Worm (Caenorhabditis elegans) whole organism, mixed stage, embryonic: ENCODE results near the gene T25B9.8.

Experiments used
- ces-1 ChIP-seq: fragments of 150-350 bp; optimal IDR thresholded peaks from 2 replicates; lab custom pipeline; 2014; ENCODE audit warnings: missing biosample characterization, missing genetic modification reagents, missing genetic modification characterization
- cnd-1 ChIP-seq: fragments of 200-800 bp; sonication (Bioruptor generic); optimal IDR thresholded peaks from 2 replicates; lab custom pipeline; 2018; ENCODE audit warnings: mild to moderate bottlenecking, missing genetic modification characterization, missing compliant biosample characterization
- elt-1 ChIP-seq: sonication (generic microtip); optimal IDR thresholded peaks from 2 replicates; lab custom pipeline; 2017; ENCODE audit warnings: missing genetic modification characterization, mild to moderate bottlenecking, missing compliant biosample characterization, antibody characterized with exemption, moderate library complexity, borderline replicate concordance; ENCODE audit not compliant: insufficient read depth
- lin-13 ChIP-seq: fragments of 150-350 bp; optimal IDR thresholded peaks from 2 replicates; lab custom pipeline; 2014; ENCODE audit warnings: missing biosample characterization, missing genetic modification characterization
- mep-1 ChIP-seq: fragments of 150-350 bp; optimal IDR thresholded peaks from 2 replicates; lab custom pipeline; 2017; ENCODE audit warnings: missing biosample characterization, missing genetic modification reagents, missing genetic modification characterization, inconsistent platforms
- nhr-2 ChIP-seq: fragments of 150-350 bp; optimal IDR thresholded peaks from 2 replicates; lab custom pipeline; 2014; ENCODE audit warnings: missing biosample characterization, missing genetic modification characterization
- nhr-237 ChIP-seq: fragments of 150-350 bp; optimal IDR thresholded peaks from 2 replicates; lab custom pipeline; 2014; ENCODE audit warnings: missing biosample characterization, missing genetic modification characterization
- nhr-28 ChIP-seq: fragments of 150-350 bp; optimal IDR thresholded peaks from 2 replicates; lab custom pipeline; 2014; ENCODE audit warnings: missing biosample characterization, missing genetic modification characterization
- nhr-76 ChIP-seq: sonication (generic microtip); optimal IDR thresholded peaks from 2 replicates; lab custom pipeline; 2017; ENCODE audit warnings: missing biosample characterization, missing genetic modification characterization
- sem-2 ChIP-seq: fragments of 200-800 bp; sonication (Bioruptor generic); optimal IDR thresholded peaks from 2 replicates; lab custom pipeline; 2018; ENCODE audit warnings: mild to moderate bottlenecking, missing genetic modification characterization, missing compliant biosample characterization
- unc-62 ChIP-seq: fragments of 150-350 bp; optimal IDR thresholded peaks from 2 replicates; lab custom pipeline; 2014; ENCODE audit warnings: missing biosample characterization, missing genetic modification reagents, missing genetic modification characterization

ce11 chrIV:10769353-10769752 lies 1.4 kb upstream of the T25B9.8 start, which contains the start of gene T25B9.9:
- TF ChIP-seq nhr-237 (no peak), cnd-1 (tag; lab: Kevin White, UChicago) (no peak), unc-62 (GFP tag; lab: Kevin White, UChicago) (no peak), sem-2 (GFP tag; lab: Kevin White, UChicago) (no peak), nhr-2 (no peak), nhr-28 (no peak), mep-1 (tag; lab: Kevin White, UChicago) (no peak), nhr-76 (tag; lab: Kevin White, UChicago) (no peak), lin-13 (tag; lab: Kevin White, UChicago) (no peak), elt-1 (no peak), ces-1 (GFP tag; lab: Kevin White, UChicago) (no peak)
